Worm (Caenorhabditis elegans) whole organism, L4 larva: ENCODE data around the gene hpx-2.
A peak's percentile ranks its signal among the peaks of the same experiment; 100 is the strongest.

Source experiments
- F37D6.2 ChIP-seq: sonication (generic microtip); optimal IDR thresholded peaks from 2 replicates; lab custom pipeline; 2016; ENCODE audit warnings: mild to moderate bottlenecking, missing genetic modification characterization, missing compliant biosample characterization
- F49E8.2 ChIP-seq: sonication (generic microtip); optimal IDR thresholded peaks from 2 replicates; lab custom pipeline; 2016; ENCODE audit warnings: missing compliant biosample characterization, mild to moderate bottlenecking, missing genetic modification characterization, borderline replicate concordance
- R02D3.7 ChIP-seq: fragments of 150-350 bp; sonication (generic microtip); optimal IDR thresholded peaks from 3 replicates; lab custom pipeline; 2014; ENCODE audit warnings: missing biosample characterization, missing genetic modification characterization
- Y5F2A.4 ChIP-seq: fragments of 200-800 bp; sonication (Bioruptor generic); optimal IDR thresholded peaks from 2 replicates; lab custom pipeline; 2018; ENCODE audit warnings: mild to moderate bottlenecking, missing genetic modification characterization, missing compliant biosample characterization
- Y75B8A.6 ChIP-seq: fragments of 200-800 bp; sonication (Bioruptor generic); IDR thresholded peaks from 2 replicates; pipeline ENCODE4 v1.3.6; 2022; ENCODE audit warnings: missing genetic modification reagents, missing genetic modification characterization, missing compliant biosample characterization
- ZK337.2 ChIP-seq: fragments of 200-800 bp; sonication (Bioruptor generic); IDR thresholded peaks from 2 replicates; pipeline ENCODE4 v1.3.6; 2022; ENCODE audit warnings: missing genetic modification reagents, missing genetic modification characterization, missing compliant biosample characterization
- ZK546.5 ChIP-seq, 2 experiments: sonication (generic microtip); optimal IDR thresholded peaks; 2 replicates each; lab custom pipeline; 2017; ENCODE audit warnings: missing biosample characterization in 2 of 2, missing genetic modification characterization in 2 of 2
- aha-1 ChIP-seq: fragments of 150-350 bp; peaks from one replicate; lab custom pipeline; 2014; ENCODE audit warnings: missing biosample characterization, missing genetic modification characterization
- aly-2 ChIP-seq: sonication (generic microtip); optimal IDR thresholded peaks from 2 replicates; lab custom pipeline; 2018; ENCODE audit warnings: missing biosample characterization, missing genetic modification characterization
- ama-1 ChIP-seq: fragments of 150-350 bp; optimal IDR thresholded peaks from 2 replicates; lab custom pipeline; 2014; ENCODE audit warnings: inconsistent platforms, mixed read lengths
- ceh-32 ChIP-seq: sonication (generic microtip); optimal IDR thresholded peaks from 2 replicates; lab custom pipeline; 2016; ENCODE audit warnings: mild to moderate bottlenecking, missing genetic modification characterization, missing compliant biosample characterization; ENCODE audit not compliant: poor library complexity
- ces-1 ChIP-seq: fragments of 150-350 bp; sonication (generic microtip); optimal IDR thresholded peaks from 4 replicates; lab custom pipeline; 2014; ENCODE audit warnings: missing biosample characterization, missing genetic modification reagents, missing genetic modification characterization
- cey-2 ChIP-seq: sonication (generic microtip); optimal IDR thresholded peaks from 3 replicates; lab custom pipeline; 2017; ENCODE audit warnings: missing genetic modification characterization, mild to moderate bottlenecking, missing compliant biosample characterization, antibody characterized with exemption, borderline replicate concordance; ENCODE audit not compliant: insufficient read depth
- daf-16 ChIP-seq, 3 experiments: sonication (generic microtip); optimal IDR thresholded peaks; 2 replicates each; lab custom pipeline; 2016 to 2017; ENCODE audit warnings: missing genetic modification characterization in 3 of 3, missing genetic modification reagents in 3 of 3, mild to moderate bottlenecking in 2 of 3, missing compliant biosample characterization in 2 of 3, missing biosample characterization in 1 of 3, moderate library complexity in 1 of 3
- dmd-6 ChIP-seq: fragments of 200-800 bp; sonication (Bioruptor generic); IDR thresholded peaks from 2 replicates; pipeline ENCODE4 v1.3.6; 2022; ENCODE audit warnings: missing genetic modification reagents, missing genetic modification characterization, missing compliant biosample characterization
- dmd-9 ChIP-seq: fragments of 200-800 bp; sonication (Bioruptor generic); IDR thresholded peaks from 2 replicates; pipeline ENCODE4 v1.3.6; 2022; ENCODE audit warnings: missing genetic modification reagents, missing genetic modification characterization, missing compliant biosample characterization
- dpl-1 ChIP-seq: fragments of 150-350 bp; optimal IDR thresholded peaks from 2 replicates; lab custom pipeline; 2014; ENCODE audit warnings: missing biosample characterization, missing genetic modification reagents, missing genetic modification characterization
- duxl-1 ChIP-seq: sonication (generic microtip); optimal IDR thresholded peaks from 2 replicates; lab custom pipeline; 2016; ENCODE audit warnings: mild to moderate bottlenecking, missing genetic modification characterization, moderate library complexity, missing compliant biosample characterization; ENCODE audit not compliant: poor library complexity
- dve-1 ChIP-seq: sonication (generic microtip); optimal IDR thresholded peaks from 2 replicates; lab custom pipeline; 2017; ENCODE audit warnings: antibody characterized with exemption, mild to moderate bottlenecking, missing genetic modification characterization, missing compliant biosample characterization; ENCODE audit not compliant: insufficient read depth
- egl-27 ChIP-seq: sonication (generic microtip); optimal IDR thresholded peaks from 3 replicates; lab custom pipeline; 2017; ENCODE audit warnings: missing biosample characterization, missing genetic modification reagents, missing genetic modification characterization
- fos-1 ChIP-seq: fragments of 150-350 bp; optimal IDR thresholded peaks from 2 replicates; lab custom pipeline; 2014; ENCODE audit warnings: missing biosample characterization, missing genetic modification characterization
- gei-8 ChIP-seq: fragments of 200-800 bp; sonication (Bioruptor generic); optimal IDR thresholded peaks from 2 replicates; lab custom pipeline; 2018; ENCODE audit warnings: mild to moderate bottlenecking, missing genetic modification characterization, missing compliant biosample characterization
- hlh-11 ChIP-seq: fragments of 200-800 bp; sonication (Bioruptor generic); optimal IDR thresholded peaks from 2 replicates; lab custom pipeline; 2018; ENCODE audit warnings: mild to moderate bottlenecking, missing genetic modification characterization, missing compliant biosample characterization
- hlh-30 ChIP-seq: sonication (generic microtip); optimal IDR thresholded peaks from 2 replicates; lab custom pipeline; 2017; ENCODE audit warnings: antibody characterized with exemption, mild to moderate bottlenecking, missing genetic modification characterization, missing compliant biosample characterization; ENCODE audit not compliant: insufficient read depth
- hmg-1.1 ChIP-seq: fragments of 200-800 bp; sonication (Bioruptor generic); IDR thresholded peaks from 2 replicates; pipeline ENCODE4 v1.3.6; 2022; ENCODE audit warnings: missing genetic modification reagents, missing genetic modification characterization, missing compliant biosample characterization
- lim-7 ChIP-seq: fragments of 200-800 bp; sonication (Bioruptor generic); IDR thresholded peaks from 2 replicates; pipeline ENCODE4 v1.3.6; 2022; ENCODE audit warnings: missing genetic modification characterization, missing compliant biosample characterization
- lin-1 ChIP-seq: fragments of 200-800 bp; sonication (Bioruptor generic); IDR thresholded peaks from 2 replicates; pipeline ENCODE4 v1.3.6; 2022; ENCODE audit warnings: missing genetic modification reagents, missing genetic modification characterization, missing compliant biosample characterization
- lin-13 ChIP-seq: fragments of 150-350 bp; optimal IDR thresholded peaks from 2 replicates; lab custom pipeline; 2014; ENCODE audit warnings: missing biosample characterization, missing genetic modification reagents, missing genetic modification characterization
- lin-39 ChIP-seq: fragments of 150-350 bp; optimal IDR thresholded peaks from 2 replicates; lab custom pipeline; 2014; ENCODE audit warnings: missing biosample characterization, missing genetic modification reagents, missing genetic modification characterization
- lir-3 ChIP-seq: sonication (generic microtip); optimal IDR thresholded peaks from 2 replicates; lab custom pipeline; 2016; ENCODE audit warnings: mild to moderate bottlenecking, missing genetic modification characterization, missing compliant biosample characterization
- lsy-2 ChIP-seq, 2 experiments: fragments of 150-350 bp in 1 of 2; sonication (generic microtip) in 1 of 2; optimal IDR thresholded peaks; 2 replicates each; lab custom pipeline; 2014 to 2017; ENCODE audit warnings: missing biosample characterization in 2 of 2, missing genetic modification characterization in 2 of 2
- mdl-1 ChIP-seq, 2 experiments: fragments of 150-350 bp in 1 of 2; sonication (generic microtip) in 1 of 2; optimal IDR thresholded peaks; 2 replicates each; lab custom pipeline; 2014 to 2017; ENCODE audit warnings: missing biosample characterization in 2 of 2, missing genetic modification characterization in 2 of 2
- mep-1 ChIP-seq: fragments of 150-350 bp; sonication (generic microtip); optimal IDR thresholded peaks from 3 replicates; lab custom pipeline; 2014; ENCODE audit warnings: missing biosample characterization, missing genetic modification characterization
- mes-2 ChIP-seq: sonication (generic microtip); optimal IDR thresholded peaks from 2 replicates; lab custom pipeline; 2016; ENCODE audit warnings: missing genotype, mild to moderate bottlenecking, missing genetic modification characterization, missing compliant biosample characterization; ENCODE audit not compliant: poor library complexity, severe bottlenecking
- nhr-102 ChIP-seq: sonication (generic microtip); optimal IDR thresholded peaks from 2 replicates; lab custom pipeline; 2016; ENCODE audit warnings: mild to moderate bottlenecking, missing genetic modification characterization, moderate library complexity, missing compliant biosample characterization
- nhr-111 ChIP-seq: fragments of 200-800 bp; sonication (Bioruptor generic); optimal IDR thresholded peaks from 2 replicates; lab custom pipeline; 2018; ENCODE audit warnings: mild to moderate bottlenecking, missing genetic modification characterization, missing compliant biosample characterization
- nhr-28 ChIP-seq: fragments of 150-350 bp; optimal IDR thresholded peaks from 2 replicates; lab custom pipeline; 2014; ENCODE audit warnings: missing biosample characterization, missing genetic modification characterization
- nhr-6 ChIP-seq: fragments of 150-350 bp; optimal IDR thresholded peaks from 2 replicates; lab custom pipeline; 2014; ENCODE audit warnings: missing biosample characterization, missing genetic modification characterization
- nhr-77 ChIP-seq: fragments of 150-350 bp; optimal IDR thresholded peaks from 2 replicates; lab custom pipeline; 2014; ENCODE audit warnings: missing biosample characterization, missing genetic modification characterization
- php-3 ChIP-seq: fragments of 200-800 bp; sonication (Bioruptor generic); IDR thresholded peaks from 2 replicates; pipeline ENCODE4 v1.3.6; 2022; ENCODE audit warnings: missing genetic modification reagents, missing genetic modification characterization, missing compliant biosample characterization
- pqm-1 ChIP-seq: sonication (generic microtip); optimal IDR thresholded peaks from 2 replicates; lab custom pipeline; 2017; ENCODE audit warnings: missing biosample characterization, missing genetic modification characterization
- sdz-12 ChIP-seq: fragments of 200-800 bp; sonication (Bioruptor generic); optimal IDR thresholded peaks from 2 replicates; lab custom pipeline; 2018; ENCODE audit warnings: mild to moderate bottlenecking, missing genetic modification characterization, missing compliant biosample characterization
- set-16 ChIP-seq: fragments of 200-800 bp; sonication (Bioruptor generic); IDR thresholded peaks from 2 replicates; pipeline ENCODE4 v1.3.6; 2022; ENCODE audit warnings: missing genetic modification reagents, missing genetic modification characterization, missing compliant biosample characterization
- tra-1 ChIP-seq: fragments of 200-800 bp; sonication (Bioruptor generic); IDR thresholded peaks from 2 replicates; pipeline ENCODE4 v1.3.6; 2022; ENCODE audit warnings: missing genetic modification reagents, missing genetic modification characterization, missing compliant biosample characterization
- zag-1 ChIP-seq: fragments of 150-350 bp; optimal IDR thresholded peaks from 2 replicates; lab custom pipeline; 2014; ENCODE audit warnings: missing biosample characterization, missing genetic modification characterization
- zfp-2 ChIP-seq: sonication (generic microtip); optimal IDR thresholded peaks from 2 replicates; lab custom pipeline; 2016; ENCODE audit warnings: mild to moderate bottlenecking, missing genetic modification characterization, missing compliant biosample characterization

Gene hpx-2

ce11 chrV:13892457-13893375 lies 42.4 kb downstream of the hpx-2 start, which contains the start of gene sptl-3 (continued):
- TF ChIP-seq cey-2 (tag; lab: Kevin White, UChicago) (peak; percentile 87), lin-13 (GFP tag; lab: Kevin White, UChicago) (no peak), Y5F2A.4 (GFP tag; lab: Kevin White, UChicago) (no peak), lir-3 (tag; lab: Kevin White, UChicago) (no peak), ces-1 (GFP tag; lab: Kevin White, UChicago) (no peak), tra-1 (no peak; the same call in 1 of the 2 replicates), mdl-1 (tag; optimal IDR thresholded peaks at IDR 0.05; lab: Kevin White, UChicago) (peak in 1 of 2 experiments; percentile 84), set-16 (GFP tag; lab: Robert Waterston, UW) (no peak), nhr-102 (tag; lab: Kevin White, UChicago) (peak; percentile 13), mep-1 (tag; lab: Kevin White, UChicago) (peak; percentile 39), ZK546.5 (tag; optimal IDR thresholded peaks at IDR 0.05; lab: Kevin White, UChicago) (no peak), aly-2 (tag; lab: Kevin White, UChicago) (no peak), zfp-2 (tag; lab: Kevin White, UChicago) (no peak), hmg-1.1 (0 out of 2 replicates have a peak, but pooled peaks have one; percentile 42), Y75B8A.6 (GFP tag; lab: Robert Waterston, UW) (no peak), aha-1 (tag; lab: Kevin White, UChicago) (peak; percentile 92), hlh-30 (tag; lab: Kevin White, UChicago) (peak; percentile 58)

- no peak for TF ChIP-seq dmd-9
- TF ChIP-seq php-3 (GFP tag; lab: Robert Waterston, UW) = peak; percentile 86
- TF ChIP-seq ZK546.5 (tag; optimal IDR thresholded peaks at IDR 0.05; lab: Kevin White, UChicago) = no peak
- no peak for TF ChIP-seq sdz-12 (GFP tag; lab: Kevin White, UChicago)
- no peak for TF ChIP-seq ceh-32 (tag; lab: Kevin White, UChicago)
- TF ChIP-seq lin-1 (GFP tag; lab: Robert Waterston, UW) = peak; percentile 80
- no peak for TF ChIP-seq dpl-1 (GFP tag; lab: Kevin White, UChicago)
- TF ChIP-seq egl-27 (tag; lab: Kevin White, UChicago) = no peak
- peak; percentile 6 for TF ChIP-seq duxl-1 (tag; lab: Kevin White, UChicago)
- no peak for TF ChIP-seq F37D6.2 (tag; lab: Kevin White, UChicago)
- no peak for TF ChIP-seq fos-1 (tag; lab: Kevin White, UChicago)
- no peak for TF ChIP-seq ama-1 (lab: Kevin White, UChicago)
- no peak for TF ChIP-seq gei-8
- peak; percentile 65 for TF ChIP-seq nhr-28 (tag; lab: Kevin White, UChicago)
- peak; percentile 88 for TF ChIP-seq pqm-1 (tag; lab: Kevin White, UChicago)
- no peak for TF ChIP-seq F49E8.2 (tag; lab: Kevin White, UChicago)
- no peak for TF ChIP-seq lsy-2 (tag; optimal IDR thresholded peaks at IDR 0.05; lab: Kevin White, UChicago)
- TF ChIP-seq cey-2 (tag; lab: Kevin White, UChicago) = no peak
- TF ChIP-seq nhr-111 (GFP tag; lab: Kevin White, UChicago) = no peak
- TF ChIP-seq Y75B8A.6 (GFP tag; lab: Robert Waterston, UW) = no peak
- no peak for TF ChIP-seq daf-16 (GFP tag; optimal IDR thresholded peaks at IDR 0.05; lab: Kevin White, UChicago)
- TF ChIP-seq daf-16 (tag; optimal IDR thresholded peaks at IDR 0.05; lab: Kevin White, UChicago) = no peak
- TF ChIP-seq tra-1 = 0 out of 2 replicates have a peak, but pooled peaks have one; percentile 10
- no peak for TF ChIP-seq R02D3.7 (tag; lab: Kevin White, UChicago)
- no peak for TF ChIP-seq ZK337.2 (GFP tag; lab: Robert Waterston, UW)
- TF ChIP-seq aha-1 (tag; lab: Kevin White, UChicago) = peak; percentile 75
- peak; percentile 61 for TF ChIP-seq nhr-77 (tag; lab: Kevin White, UChicago)
- peak; percentile 53 for TF ChIP-seq dve-1 (tag; lab: Kevin White, UChicago)
- no peak for TF ChIP-seq lim-7 (GFP tag; lab: Robert Waterston, UW)
- no peak for TF ChIP-seq lin-39 (tag; lab: Kevin White, UChicago)
- peak; percentile 62 for TF ChIP-seq hlh-11 (tag; lab: Kevin White, UChicago)
- TF ChIP-seq mes-2 (tag; lab: Kevin White, UChicago) = no peak
- peak; percentile 87 for TF ChIP-seq dmd-6 (GFP tag; lab: Robert Waterston, UW)
- no peak for TF ChIP-seq zag-1
- peak; percentile 12 for TF ChIP-seq nhr-6 (tag; lab: Kevin White, UChicago)
These were observed 43.3 kb downstream of the hpx-2 start for ce11 chrV:13893583-13893982.
